Worm (Caenorhabditis elegans) whole organism, L3 larva: ENCODE results near the gene xbp-1.

ENCODE experiments used
- R02D3.7 ChIP-seq: fragments of 150-350 bp; optimal IDR thresholded peaks from 2 replicates; lab custom pipeline; 2014; ENCODE audit warnings: missing biosample characterization, missing genetic modification characterization
- aly-2 ChIP-seq: fragments of 150-350 bp; optimal IDR thresholded peaks from 2 replicates; lab custom pipeline; 2014; ENCODE audit warnings: missing biosample characterization, missing genetic modification characterization
- ama-1 ChIP-seq: fragments of 150-350 bp; optimal IDR thresholded peaks from 2 replicates; lab custom pipeline; 2018
- ceh-16 ChIP-seq: sonication (generic microtip); optimal IDR thresholded peaks from 2 replicates; lab custom pipeline; 2017; ENCODE audit warnings: missing biosample characterization, missing genetic modification characterization
- ceh-28 ChIP-seq: fragments of 150-350 bp; optimal IDR thresholded peaks from 2 replicates; lab custom pipeline; 2014; ENCODE audit warnings: missing biosample characterization, missing genetic modification reagents, missing genetic modification characterization
- ceh-82 ChIP-seq: fragments of 150-350 bp; optimal IDR thresholded peaks from 2 replicates; lab custom pipeline; 2014; ENCODE audit warnings: missing biosample characterization, missing genetic modification characterization
- ceh-9 ChIP-seq: sonication (generic microtip); optimal IDR thresholded peaks from 2 replicates; lab custom pipeline; 2018; ENCODE audit warnings: missing biosample characterization, missing genetic modification characterization
- daf-12 ChIP-seq: fragments of 150-350 bp; optimal IDR thresholded peaks from 2 replicates; lab custom pipeline; 2014; ENCODE audit warnings: missing biosample characterization, missing genetic modification reagents, missing genetic modification characterization
- egl-5 ChIP-seq: fragments of 150-350 bp; optimal IDR thresholded peaks from 2 replicates; lab custom pipeline; 2017; ENCODE audit warnings: missing biosample characterization, missing genetic modification reagents, missing genetic modification characterization, inconsistent platforms
- elt-1 ChIP-seq: fragments of 150-350 bp; optimal IDR thresholded peaks from 2 replicates; lab custom pipeline; 2014; ENCODE audit warnings: missing biosample characterization, missing genetic modification characterization
- elt-2 ChIP-seq: sonication (generic microtip); optimal IDR thresholded peaks from 2 replicates; lab custom pipeline; 2016; ENCODE audit warnings: missing genetic modification reagents, mild to moderate bottlenecking, missing genetic modification characterization, missing compliant biosample characterization
- elt-3 ChIP-seq, 3 experiments: fragments of 150-350 bp in 1 of 3; sonication (generic microtip) in 2 of 3; optimal IDR thresholded peaks; 2 replicates in 2 of 3; 4 replicates in 1 of 3; lab custom pipeline; 2014 to 2017; ENCODE audit warnings: missing biosample characterization in 3 of 3, missing genetic modification characterization in 3 of 3
- eor-1 ChIP-seq, 2 experiments: fragments of 150-350 bp; optimal IDR thresholded peaks; 2 replicates each; lab custom pipeline; 2014 to 2018; ENCODE audit warnings: missing biosample characterization in 2 of 2, missing genetic modification characterization in 2 of 2
- fos-1 ChIP-seq: fragments of 150-350 bp; optimal IDR thresholded peaks from 2 replicates; lab custom pipeline; 2014; ENCODE audit warnings: missing biosample characterization, missing genetic modification characterization
- hmg-11 ChIP-seq: sonication (generic microtip); optimal IDR thresholded peaks from 2 replicates; lab custom pipeline; 2016; ENCODE audit warnings: missing genetic modification characterization, missing compliant biosample characterization
- jun-1 ChIP-seq: fragments of 150-350 bp; optimal IDR thresholded peaks from 2 replicates; lab custom pipeline; 2014; ENCODE audit warnings: missing biosample characterization, missing genetic modification reagents, missing genetic modification characterization
- mdl-1 ChIP-seq: fragments of 150-350 bp; optimal IDR thresholded peaks from 2 replicates; lab custom pipeline; 2014; ENCODE audit warnings: missing biosample characterization, missing genetic modification characterization
- mml-1 ChIP-seq: fragments of 150-350 bp; sonication (generic microtip); optimal IDR thresholded peaks from 3 replicates; lab custom pipeline; 2014; ENCODE audit warnings: missing biosample characterization, missing genetic modification characterization
- nfya-1 ChIP-seq: sonication (generic microtip); optimal IDR thresholded peaks from 2 replicates; lab custom pipeline; 2017; ENCODE audit warnings: missing genetic modification characterization, mild to moderate bottlenecking, missing compliant biosample characterization, antibody characterized with exemption, moderate library complexity; ENCODE audit not compliant: insufficient read depth
- nhr-12 ChIP-seq: fragments of 150-350 bp; optimal IDR thresholded peaks from 2 replicates; lab custom pipeline; 2014; ENCODE audit warnings: missing biosample characterization, missing genetic modification characterization
- nhr-23 ChIP-seq: fragments of 150-350 bp; optimal IDR thresholded peaks from 2 replicates; lab custom pipeline; 2014; ENCODE audit warnings: missing biosample characterization, missing genetic modification reagents, missing genetic modification characterization
- nhr-25 ChIP-seq: sonication (generic microtip); optimal IDR thresholded peaks from 2 replicates; lab custom pipeline; 2017; ENCODE audit warnings: missing biosample characterization, missing genetic modification characterization
- nhr-43 ChIP-seq: sonication (generic microtip); optimal IDR thresholded peaks from 2 replicates; lab custom pipeline; 2016; ENCODE audit warnings: mild to moderate bottlenecking, missing genetic modification characterization, missing compliant biosample characterization; ENCODE audit not compliant: poor library complexity, severe bottlenecking
- nhr-67 ChIP-seq: fragments of 150-350 bp; optimal IDR thresholded peaks from 2 replicates; lab custom pipeline; 2014; ENCODE audit warnings: missing biosample characterization, missing genetic modification characterization
- nhr-77 ChIP-seq: fragments of 150-350 bp; optimal IDR thresholded peaks from 2 replicates; lab custom pipeline; 2014; ENCODE audit warnings: missing biosample characterization, missing genetic modification characterization
- pqm-1 ChIP-seq: fragments of 150-350 bp; optimal IDR thresholded peaks from 2 replicates; lab custom pipeline; 2017; ENCODE audit warnings: missing biosample characterization, missing genetic modification characterization, inconsistent platforms
- sea-2 ChIP-seq: fragments of 150-350 bp; sonication (generic microtip); optimal IDR thresholded peaks from 4 replicates; lab custom pipeline; 2014; ENCODE audit warnings: missing biosample characterization, missing genetic modification reagents, missing genetic modification characterization
- skn-1 ChIP-seq: fragments of 150-350 bp; optimal IDR thresholded peaks from 2 replicates; lab custom pipeline; 2014; ENCODE audit warnings: missing biosample characterization, missing genetic modification characterization
- snpc-4 ChIP-seq: fragments of 150-350 bp; optimal IDR thresholded peaks from 2 replicates; lab custom pipeline; 2014; ENCODE audit warnings: missing biosample characterization, missing genetic modification characterization
- unc-39 ChIP-seq: sonication (generic microtip); optimal IDR thresholded peaks from 4 replicates; lab custom pipeline; 2017; ENCODE audit warnings: missing biosample characterization, missing genetic modification characterization
- zag-1 ChIP-seq: fragments of 150-350 bp; optimal IDR thresholded peaks from 2 replicates; lab custom pipeline; 2014; ENCODE audit warnings: missing biosample characterization, missing genetic modification characterization
- ztf-11 ChIP-seq: fragments of 150-350 bp; optimal IDR thresholded peaks from 2 replicates; lab custom pipeline; 2014; ENCODE audit warnings: missing biosample characterization, missing genetic modification characterization
- ztf-4 ChIP-seq: fragments of 150-350 bp; optimal IDR thresholded peaks from 2 replicates; lab custom pipeline; 2014; ENCODE audit warnings: missing biosample characterization, missing genetic modification characterization

xbp-1 gene

ce11 chrIII:4224722-4225121 lies 31.1 kb downstream of the xbp-1 start:
- no peak for TF ChIP-seq elt-1 (tag; lab: Kevin White, UChicago)
- peak; percentile 5 for TF ChIP-seq hmg-11
- no peak for TF ChIP-seq nfya-1

ce11 chrIII:4227363-4227762 lies 33.8 kb downstream of the xbp-1 start:
- TF ChIP-seq ztf-4 (tag; lab: Kevin White, UChicago) (no peak), nhr-77 (tag; lab: Kevin White, UChicago) (no peak), ama-1 (lab: Kevin White, UChicago) (no peak), elt-3 (tag; optimal IDR thresholded peaks at IDR 0.05; lab: Kevin White, UChicago) (no peak), elt-2 (tag; lab: Kevin White, UChicago) (peak; percentile 75), nhr-23 (tag; lab: Kevin White, UChicago) (no peak), R02D3.7 (no peak), sea-2 (GFP tag; lab: Kevin White, UChicago) (no peak), aly-2 (tag; lab: Kevin White, UChicago) (no peak), pqm-1 (tag; lab: Kevin White, UChicago) (peak; percentile 56), nfya-1 (peak; percentile 30), elt-1 (tag; lab: Kevin White, UChicago) (no peak), jun-1 (no peak), nhr-43 (tag; lab: Kevin White, UChicago) (no peak), ceh-9 (tag; lab: Kevin White, UChicago) (no peak), egl-5 (tag; lab: Kevin White, UChicago) (no peak), fos-1 (tag; lab: Kevin White, UChicago) (no peak), mml-1 (tag; lab: Kevin White, UChicago) (no peak), ztf-11 (tag; lab: Kevin White, UChicago) (no peak)
- TF ChIP-seq, all 47 proteins: peak for 3

- TF ChIP-seq daf-12 (tag; lab: Kevin White, UChicago) (no peak), ceh-16 (tag; lab: Kevin White, UChicago) (no peak), sea-2 (GFP tag; lab: Kevin White, UChicago) (no peak), nhr-25 (tag; lab: Kevin White, UChicago) (no peak), ztf-11 (tag; lab: Kevin White, UChicago) (no peak), nhr-12 (tag; lab: Kevin White, UChicago) (no peak), nhr-43 (tag; lab: Kevin White, UChicago) (no peak), ceh-82 (tag; lab: Kevin White, UChicago) (no peak), unc-39 (tag; lab: Kevin White, UChicago) (no peak), elt-3 (tag; optimal IDR thresholded peaks at IDR 0.05; lab: Kevin White, UChicago) (no peak), mml-1 (tag; lab: Kevin White, UChicago) (no peak)
Observed at ce11 chrIII:4228008-4228407, 34.4 kb downstream of the xbp-1 start, which contains the start of gene mpk-1. TSS of gene mpk-1 (minus strand) at chrIII:4228108.

- TF ChIP-seq sea-2 (GFP tag; lab: Kevin White, UChicago) (no peak), skn-1 (tag; lab: Kevin White, UChicago) (no peak), ceh-28 (no peak), aly-2 (tag; lab: Kevin White, UChicago) (no peak), daf-12 (tag; lab: Kevin White, UChicago) (no peak), eor-1 (tag; optimal IDR thresholded peaks at IDR 0.05; lab: Kevin White, UChicago) (no peak), fos-1 (tag; lab: Kevin White, UChicago) (no peak), ztf-4 (tag; lab: Kevin White, UChicago) (no peak), unc-39 (tag; lab: Kevin White, UChicago) (no peak), ceh-82 (tag; lab: Kevin White, UChicago) (no peak), ama-1 (lab: Kevin White, UChicago) (no peak), ztf-11 (tag; lab: Kevin White, UChicago) (no peak), zag-1 (tag; lab: Kevin White, UChicago) (no peak), mdl-1 (tag; lab: Kevin White, UChicago) (no peak), nhr-77 (tag; lab: Kevin White, UChicago) (no peak), nhr-12 (tag; lab: Kevin White, UChicago) (no peak), ceh-16 (tag; lab: Kevin White, UChicago) (no peak), R02D3.7 (no peak)
Observed at ce11 chrIII:4228841-4229240, 35.2 kb downstream of the xbp-1 start, which contains the start of gene F43C1.5. TSS of gene F43C1.5 (plus strand) at chrIII:4229141.

- TF ChIP-seq skn-1 (tag; lab: Kevin White, UChicago) (no peak), nhr-67 (tag; lab: Kevin White, UChicago) (no peak), jun-1 (no peak), snpc-4 (no peak)
Observed at ce11 chrIII:4230092-4230491, 36.5 kb downstream of the xbp-1 start.
